Worm (Caenorhabditis elegans) whole organism, young adult: Measurements from ENCODE around the gene dnj-3.

Source experiments
- B0261.1 ChIP-seq: sonication (generic microtip); optimal IDR thresholded peaks from 2 replicates; lab custom pipeline; 2016; ENCODE audit warnings: mild to moderate bottlenecking, missing genetic modification characterization, moderate library complexity, missing compliant biosample characterization
- D2030.7 ChIP-seq: fragments of 200-800 bp; sonication (Bioruptor generic); IDR thresholded peaks from 2 replicates; pipeline ENCODE4 v1.3.6; 2022; ENCODE audit warnings: missing genetic modification reagents, missing genetic modification characterization, missing compliant biosample characterization
- F10E7.11 ChIP-seq: sonication (generic microtip); optimal IDR thresholded peaks from 2 replicates; lab custom pipeline; 2017; ENCODE audit warnings: mild to moderate bottlenecking, missing genetic modification characterization, moderate library complexity, missing compliant biosample characterization
- F23B12.7 ChIP-seq: sonication (generic microtip); optimal IDR thresholded peaks from 2 replicates; lab custom pipeline; 2017; ENCODE audit warnings: missing genetic modification characterization, mild to moderate bottlenecking, missing compliant biosample characterization, antibody characterized with exemption, moderate library complexity; ENCODE audit not compliant: insufficient read depth
- F33H1.4 ChIP-seq: fragments of 200-800 bp; sonication (Bioruptor generic); IDR thresholded peaks from 2 replicates; pipeline ENCODE4 v1.3.6; 2022; ENCODE audit warnings: missing genetic modification reagents, missing genetic modification characterization, missing compliant biosample characterization
- F49E8.2 ChIP-seq: sonication (generic microtip); optimal IDR thresholded peaks from 3 replicates; lab custom pipeline; 2017; ENCODE audit warnings: missing genetic modification characterization, mild to moderate bottlenecking, missing compliant biosample characterization, antibody characterized with exemption, moderate library complexity; ENCODE audit not compliant: insufficient read depth
- F55B11.4 ChIP-seq: sonication (generic microtip); optimal IDR thresholded peaks from 2 replicates; lab custom pipeline; 2016; ENCODE audit warnings: missing compliant biosample characterization, missing genetic modification characterization, borderline replicate concordance; ENCODE audit not compliant: insufficient read depth
- T26A5.8 ChIP-seq: sonication (generic microtip); optimal IDR thresholded peaks from 2 replicates; lab custom pipeline; 2016; ENCODE audit warnings: missing genetic modification characterization, missing compliant biosample characterization
- Y53G8AR.9 ChIP-seq: fragments of 200-800 bp; sonication (Bioruptor generic); conservative IDR thresholded peaks from 2 replicates; pipeline ENCODE4 v1.3.6; 2022; ENCODE audit warnings: missing genetic modification reagents, missing genetic modification characterization, missing compliant biosample characterization
- ZK185.1 ChIP-seq: sonication (generic microtip); optimal IDR thresholded peaks from 2 replicates; lab custom pipeline; 2016; ENCODE audit warnings: mild to moderate bottlenecking, missing genetic modification characterization, missing compliant biosample characterization; ENCODE audit not compliant: poor library complexity, severe bottlenecking
- athp-1 ChIP-seq: sonication (generic microtip); optimal IDR thresholded peaks from 2 replicates; lab custom pipeline; 2017; ENCODE audit warnings: mild to moderate bottlenecking, missing genetic modification characterization, missing compliant biosample characterization
- attf-3 ChIP-seq: fragments of 200-800 bp; sonication (Bioruptor generic); conservative IDR thresholded peaks from 2 replicates; pipeline ENCODE4 v1.3.6; 2022; ENCODE audit warnings: missing genetic modification reagents, missing genetic modification characterization, missing compliant biosample characterization
- attf-6 ChIP-seq: fragments of 200-800 bp; sonication (Bioruptor generic); IDR thresholded peaks from 2 replicates; pipeline ENCODE4 v1.3.6; 2022; ENCODE audit warnings: missing genetic modification reagents, missing genetic modification characterization, missing compliant biosample characterization
- ccch-3 ChIP-seq: fragments of 200-800 bp; sonication (Bioruptor generic); optimal IDR thresholded peaks from 2 replicates; lab custom pipeline; 2018; ENCODE audit warnings: mild to moderate bottlenecking, missing genetic modification characterization, missing compliant biosample characterization
- ceh-100 ChIP-seq: fragments of 200-800 bp; sonication (Bioruptor generic); IDR thresholded peaks from 2 replicates; pipeline ENCODE4 v1.3.6; 2022; ENCODE audit warnings: missing genetic modification reagents, missing genetic modification characterization, missing compliant biosample characterization
- ceh-91 ChIP-seq: fragments of 200-800 bp; sonication (Bioruptor generic); IDR thresholded peaks from 2 replicates; pipeline ENCODE4 v1.3.6; 2022; ENCODE audit warnings: missing genetic modification reagents, missing genetic modification characterization, missing compliant biosample characterization
- die-1 ChIP-seq: sonication (generic microtip); optimal IDR thresholded peaks from 2 replicates; lab custom pipeline; 2016; ENCODE audit warnings: missing genotype, mild to moderate bottlenecking, missing genetic modification characterization, missing compliant biosample characterization
- dox-1 ChIP-seq: fragments of 200-800 bp; sonication (Bioruptor generic); IDR thresholded peaks from 2 replicates; pipeline ENCODE4 v1.3.6; 2022; ENCODE audit warnings: missing genetic modification reagents, missing genetic modification characterization, missing compliant biosample characterization
- efl-1 ChIP-seq: fragments of 150-350 bp; optimal IDR thresholded peaks from 2 replicates; lab custom pipeline; 2014; ENCODE audit warnings: missing biosample characterization, missing genetic modification reagents, missing genetic modification characterization
- egl-44 ChIP-seq: fragments of 200-800 bp; sonication (Bioruptor generic); IDR thresholded peaks from 2 replicates; pipeline ENCODE4 v1.3.6; 2022; ENCODE audit warnings: missing genetic modification reagents, missing genetic modification characterization, missing compliant biosample characterization
- ekl-4 ChIP-seq: fragments of 200-800 bp; sonication (Bioruptor generic); IDR thresholded peaks from 2 replicates; pipeline ENCODE4 v1.3.6; 2022; ENCODE audit warnings: missing genetic modification reagents, missing genetic modification characterization, missing compliant biosample characterization
- him-1 ChIP-seq: sonication (generic microtip); optimal IDR thresholded peaks from 2 replicates; lab custom pipeline; 2016; ENCODE audit warnings: missing genotype, missing genetic modification reagents, missing genetic modification characterization, missing compliant biosample characterization
- hmg-1.2 ChIP-seq: fragments of 200-800 bp; sonication (Bioruptor generic); IDR thresholded peaks from 2 replicates; pipeline ENCODE4 v1.3.6; 2022; ENCODE audit warnings: missing genetic modification reagents, missing genetic modification characterization, missing compliant biosample characterization
- hrde-1 ChIP-seq: sonication (generic microtip); optimal IDR thresholded peaks from 2 replicates; lab custom pipeline; 2016; ENCODE audit warnings: missing genetic modification characterization, mild to moderate bottlenecking, missing compliant biosample characterization, moderate library complexity, missing genotype, missing genetic modification reagents, borderline replicate concordance
- hsf-1 ChIP-seq: fragments of 200-800 bp; sonication (Bioruptor generic); IDR thresholded peaks from 2 replicates; pipeline ENCODE4 v1.3.6; 2022; ENCODE audit warnings: missing genetic modification reagents, missing genetic modification characterization, missing compliant biosample characterization
- lag-1 ChIP-seq: fragments of 200-800 bp; sonication (Bioruptor generic); IDR thresholded peaks from 2 replicates; pipeline ENCODE4 v1.3.6; 2022; ENCODE audit warnings: missing genetic modification reagents, missing genetic modification characterization, missing compliant biosample characterization
- lin-54 ChIP-seq: fragments of 200-800 bp; sonication (Bioruptor generic); optimal IDR thresholded peaks from 2 replicates; lab custom pipeline; 2018; ENCODE audit warnings: mild to moderate bottlenecking, missing genetic modification characterization, missing compliant biosample characterization
- lsl-1 ChIP-seq: fragments of 200-800 bp; sonication (Bioruptor generic); optimal IDR thresholded peaks from 2 replicates; lab custom pipeline; 2018; ENCODE audit warnings: mild to moderate bottlenecking, missing genetic modification characterization, moderate library complexity, missing compliant biosample characterization
- madf-6 ChIP-seq: fragments of 200-800 bp; sonication (Bioruptor generic); IDR thresholded peaks from 2 replicates; pipeline ENCODE4 v1.3.6; 2022; ENCODE audit warnings: missing genetic modification reagents, missing genetic modification characterization, missing compliant biosample characterization
- madf-8 ChIP-seq: fragments of 200-800 bp; sonication (Bioruptor generic); conservative IDR thresholded peaks from 2 replicates; pipeline ENCODE4 v1.3.6; 2022; ENCODE audit warnings: missing genetic modification reagents, missing genetic modification characterization, missing compliant biosample characterization
- mcd-1 ChIP-seq: fragments of 200-800 bp; sonication (Bioruptor generic); IDR thresholded peaks from 2 replicates; pipeline ENCODE4 v1.3.6; 2022; ENCODE audit warnings: missing genetic modification reagents, missing genetic modification characterization, missing compliant biosample characterization
- mes-4 ChIP-seq: sonication (generic microtip); optimal IDR thresholded peaks from 2 replicates; lab custom pipeline; 2016; ENCODE audit warnings: missing genotype, missing genetic modification characterization, missing compliant biosample characterization
- nfyb-1 ChIP-seq: fragments of 200-800 bp; sonication (Bioruptor generic); IDR thresholded peaks from 2 replicates; pipeline ENCODE4 v1.3.6; 2022; ENCODE audit warnings: missing genetic modification reagents, missing genetic modification characterization, missing compliant biosample characterization
- pbrm-1 ChIP-seq: fragments of 200-800 bp; sonication (Bioruptor generic); IDR thresholded peaks from 2 replicates; pipeline ENCODE4 v1.3.6; 2022; ENCODE audit warnings: missing genetic modification reagents, missing genetic modification characterization, missing compliant biosample characterization
- rcor-1 ChIP-seq: fragments of 200-800 bp; sonication (Bioruptor generic); IDR thresholded peaks from 2 replicates; pipeline ENCODE4 v1.3.6; 2022; ENCODE audit warnings: missing genetic modification reagents, missing genetic modification characterization, missing compliant biosample characterization
- rpc-1 ChIP-seq, 2 experiments: fragments of 150-350 bp in 1 of 2; sonication (generic microtip) in 1 of 2; optimal IDR thresholded peaks; 2 replicates each; lab custom pipeline; 2014 to 2018; ENCODE audit warnings: missing biosample characterization in 1 of 2, missing genetic modification characterization in 1 of 2, missing genetic modification reagents in 1 of 2, missing genotype in 1 of 2
- snpc-1.1 ChIP-seq: sonication (generic microtip); optimal IDR thresholded peaks from 2 replicates; lab custom pipeline; 2017; ENCODE audit warnings: missing genetic modification characterization, mild to moderate bottlenecking, missing compliant biosample characterization, antibody characterized with exemption, moderate library complexity, missing genotype, missing genetic modification reagents; ENCODE audit not compliant: insufficient read depth
- snpc-1.3 ChIP-seq: sonication (generic microtip); optimal IDR thresholded peaks from 2 replicates; lab custom pipeline; 2017; ENCODE audit warnings: missing genetic modification characterization, mild to moderate bottlenecking, missing compliant biosample characterization, antibody characterized with exemption, moderate library complexity, missing genotype, missing genetic modification reagents; ENCODE audit not compliant: insufficient read depth
- snpc-3.4 ChIP-seq: sonication (generic microtip); optimal IDR thresholded peaks from 2 replicates; lab custom pipeline; 2017; ENCODE audit warnings: missing genetic modification characterization, mild to moderate bottlenecking, missing compliant biosample characterization, antibody characterized with exemption, moderate library complexity, missing genotype, missing genetic modification reagents
- snpc-4 ChIP-seq, 5 experiments: fragments of 150-350 bp in 1 of 5; sonication (generic microtip) in 4 of 5; optimal IDR thresholded peaks; 2 replicates each; lab custom pipeline; 2014 to 2018; ENCODE audit warnings: missing genetic modification characterization in 5 of 5, missing biosample characterization in 3 of 5, antibody characterized with exemption in 2 of 5, mild to moderate bottlenecking in 2 of 5, missing compliant biosample characterization in 2 of 5, missing genotype in 2 of 5, moderate library complexity in 2 of 5, missing genetic modification reagents in 1 of 5
- tbp1 ChIP-seq: fragments of 200-800 bp; sonication (Bioruptor generic); optimal IDR thresholded peaks from 2 replicates; lab custom pipeline; 2018; ENCODE audit warnings: mild to moderate bottlenecking, missing genetic modification characterization, missing compliant biosample characterization
- tbx-9 ChIP-seq: sonication (generic microtip); optimal IDR thresholded peaks from 2 replicates; lab custom pipeline; 2016; ENCODE audit warnings: borderline replicate concordance, missing genetic modification characterization, inconsistent platforms, missing compliant biosample characterization
- tlf-1 ChIP-seq: fragments of 200-800 bp; sonication (Bioruptor generic); optimal IDR thresholded peaks from 2 replicates; lab custom pipeline; 2018; ENCODE audit warnings: mild to moderate bottlenecking, missing genetic modification characterization, missing compliant biosample characterization
- xnd-1 ChIP-seq: sonication (generic microtip); optimal IDR thresholded peaks from 2 replicates; lab custom pipeline; 2016; ENCODE audit warnings: missing genotype, missing genetic modification reagents, missing genetic modification characterization, missing compliant biosample characterization

dnj-3 gene

DNA sequence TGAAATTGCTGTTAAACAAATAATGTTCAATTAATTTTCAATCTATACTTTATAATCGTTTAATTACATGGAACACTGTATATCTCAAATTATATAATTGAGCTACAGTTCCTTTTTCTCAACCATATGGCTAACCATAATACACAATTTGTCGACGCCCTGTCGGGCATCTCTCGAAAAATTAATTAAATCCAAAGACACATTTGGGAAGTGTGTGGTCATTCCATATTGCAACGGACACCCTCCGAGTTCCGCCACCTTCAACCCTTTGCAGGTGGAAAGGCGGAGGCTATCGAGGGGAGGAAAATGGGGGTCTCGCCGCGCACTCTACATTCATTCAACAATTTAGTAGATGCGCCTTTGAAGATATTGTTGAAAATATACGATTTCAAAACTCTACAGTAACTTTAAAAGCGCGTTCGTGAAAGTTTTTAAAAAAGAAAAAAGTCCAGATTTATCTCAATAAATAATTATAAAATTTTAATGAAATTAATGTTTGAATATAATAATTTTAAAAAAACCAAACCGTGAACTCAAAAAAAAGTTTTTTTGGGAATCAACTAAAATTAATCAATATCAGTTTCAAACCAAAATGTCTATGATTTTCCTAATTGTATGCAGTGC is 39.5 kb upstream of the dnj-3 start, which contains the start of gene F14H8.8:
Gene F14H8.8, plus strand, starts transcription at position 574 of the 624 bp plus-strand sequence.
- peak; percentile 59; the same call in 1 of the 2 replicates for TF ChIP-seq Y53G8AR.9 (GFP tag; lab: Robert Waterston, UW)
- peak; percentile 93 for TF ChIP-seq him-1 (tag; lab: Kevin White, UChicago)
- peak; percentile 97 for TF ChIP-seq snpc-1.1 (tag; lab: Kevin White, UChicago)
- peak; percentile 72 for TF ChIP-seq attf-6
- TF ChIP-seq attf-3 (GFP tag; lab: Robert Waterston, UW), result no peak
- peak; percentile 77; the same call in 1 of the 2 replicates for TF ChIP-seq ekl-4 (GFP tag; lab: Robert Waterston, UW)
- TF ChIP-seq nfyb-1 (GFP tag; lab: Robert Waterston, UW), result 0 out of 2 replicates have a peak, but pooled peaks have one; percentile 15
- peak; percentile 46 for TF ChIP-seq xnd-1 (tag; lab: Kevin White, UChicago)
- TF ChIP-seq F10E7.11, result no peak
- TF ChIP-seq F33H1.4 (GFP tag; lab: Robert Waterston, UW), result peak; percentile 65
- peak; percentile 30 for TF ChIP-seq tlf-1 (GFP tag; lab: Kevin White, UChicago)
- TF ChIP-seq lag-1 (GFP tag; lab: Robert Waterston, UW), result no peak
- peak; percentile 3 for TF ChIP-seq hrde-1
- TF ChIP-seq tbp1 (GFP tag; lab: Kevin White, UChicago), result peak; percentile 77
- peak; percentile 79 for TF ChIP-seq dox-1 (GFP tag; lab: Robert Waterston, UW)
- TF ChIP-seq athp-1 (tag; lab: Kevin White, UChicago), result peak; percentile 15
- TF ChIP-seq D2030.7, result peak; percentile 73
- TF ChIP-seq pbrm-1 (GFP tag; lab: Robert Waterston, UW), result peak; percentile 86
- TF ChIP-seq efl-1, result peak; percentile 54
- TF ChIP-seq ceh-91 (GFP tag; lab: Robert Waterston, UW), result peak; percentile 37; the same call in 1 of the 2 replicates
- no peak for TF ChIP-seq egl-44 (GFP tag; lab: Robert Waterston, UW)
- peak; percentile 75 for TF ChIP-seq hsf-1
- no peak for TF ChIP-seq T26A5.8
- no peak for TF ChIP-seq mes-4 (tag; lab: Kevin White, UChicago)
- no peak for TF ChIP-seq F55B11.4 (tag; lab: Kevin White, UChicago)
- TF ChIP-seq lsl-1 (GFP tag; lab: Kevin White, UChicago), result peak; percentile 80
- peak; percentile 4 for TF ChIP-seq die-1 (tag; lab: Kevin White, UChicago)
- peak; percentile 14 for TF ChIP-seq B0261.1 (tag; lab: Kevin White, UChicago)
- TF ChIP-seq snpc-4 (GFP tag; optimal IDR thresholded peaks at IDR 0.05; lab: Kevin White, UChicago), result peak; percentile 96
- TF ChIP-seq snpc-4 (tag; optimal IDR thresholded peaks at IDR 0.05; lab: Kevin White, UChicago), result peak; percentile 87 to 98 (median 96)
- TF ChIP-seq ZK185.1 (tag; lab: Kevin White, UChicago), result peak; percentile 2
- TF ChIP-seq mcd-1, result peak; percentile 72
- TF ChIP-seq F49E8.2 (tag; lab: Kevin White, UChicago), result peak; percentile 64
- peak; percentile 29; the same call in 1 of the 2 replicates for TF ChIP-seq madf-8 (GFP tag; lab: Robert Waterston, UW)
- no peak for TF ChIP-seq ccch-3
- no peak for TF ChIP-seq tbx-9 (tag; lab: Kevin White, UChicago)
- peak; percentile 33 for TF ChIP-seq F23B12.7
- peak; percentile 73 for TF ChIP-seq hmg-1.2 (GFP tag; lab: Robert Waterston, UW)
- TF ChIP-seq madf-6, result peak; percentile 88
- TF ChIP-seq rcor-1 (GFP tag; lab: Robert Waterston, UW), result peak; percentile 80
- peak; percentile 96 for TF ChIP-seq snpc-3.4 (tag; lab: Kevin White, UChicago)
- TF ChIP-seq rpc-1 (optimal IDR thresholded peaks at IDR 0.05; lab: Kevin White, UChicago), result no peak
- peak; percentile 13 for TF ChIP-seq rpc-1 (tag; optimal IDR thresholded peaks at IDR 0.05; lab: Kevin White, UChicago)
- TF ChIP-seq snpc-1.3, result peak; percentile 93
- TF ChIP-seq lin-54 (GFP tag; lab: Kevin White, UChicago), result peak; percentile 47
- peak; percentile 60 for TF ChIP-seq ceh-100 (GFP tag; lab: Robert Waterston, UW)
